Fruit fly (Drosophila melanogaster): Measurements from ENCODE around the gene cyc.

Gene cyc

DNA sequence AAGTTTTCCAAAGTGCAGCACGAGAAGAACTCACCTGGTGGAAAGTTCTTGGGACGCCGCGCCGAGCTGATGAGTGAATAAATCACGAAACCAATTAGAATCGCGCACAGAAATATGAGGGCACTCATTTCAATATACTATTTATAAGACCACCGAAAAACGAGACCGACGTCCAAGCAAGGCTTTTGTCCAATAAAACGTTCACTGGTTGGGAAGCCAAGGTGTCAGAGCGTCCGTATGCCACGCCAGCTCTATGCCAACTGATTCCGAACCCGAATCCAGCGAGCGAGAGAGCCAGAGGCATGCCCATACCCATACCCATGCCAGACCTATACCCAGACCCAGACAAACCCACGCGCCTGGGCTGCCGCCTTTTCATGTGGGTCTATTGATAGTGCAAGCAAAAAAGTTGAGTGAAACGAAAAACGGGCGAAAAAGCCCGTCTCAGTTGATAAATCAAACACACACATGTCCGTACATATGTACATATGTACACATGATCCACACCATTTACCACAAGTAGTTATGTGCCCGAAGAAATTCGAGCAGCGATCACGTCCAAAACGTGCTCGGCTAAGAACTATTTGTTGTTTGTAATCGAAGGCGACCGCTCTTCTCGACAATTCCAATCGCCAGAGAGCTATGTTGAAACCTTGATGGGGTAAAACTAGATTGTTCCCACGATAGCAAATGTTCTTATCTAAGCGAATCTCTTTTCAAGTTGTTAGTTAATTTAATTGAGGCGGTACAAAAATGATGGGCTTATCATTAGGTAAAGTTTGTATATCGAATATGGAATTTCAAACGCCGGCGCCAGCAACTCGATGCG is 2.4 kb downstream of the cyc start, which contains the start of gene Cyp305a1 (continued):
- TF ChIP-seq chinmo (GFP tag; IDR thresholded peaks at IDR 0.05; ENCODE audit: partially characterized antibody) (no peak), CG12659 (GFP tag; optimal IDR thresholded peaks at IDR 0.05) (no peak), fd3F (GFP tag; optimal IDR thresholded peaks at IDR 0.05) (no peak), Dip2 (GFP tag; IDR thresholded peaks at IDR 0.05) (no peak), Mad (GFP tag; optimal IDR thresholded peaks at IDR 0.05) (no peak), Oaz (GFP tag; IDR thresholded peaks at IDR 0.05) (no peak), croc (GFP tag; conservative IDR thresholded peaks at IDR 0.05) (no peak), Lpt (GFP tag; optimal IDR thresholded peaks at IDR 0.05) (no peak), wdn (GFP tag; IDR thresholded peaks at IDR 0.05) (no peak), CG17385 (GFP tag; optimal IDR thresholded peaks at IDR 0.05) (no peak), az2 (GFP tag; optimal IDR thresholded peaks at IDR 0.05) (no peak), ac (GFP tag; optimal IDR thresholded peaks at IDR 0.05) (no peak), ash1 (GFP tag; optimal IDR thresholded peaks at IDR 0.05) (no peak), CG32772 (GFP tag; IDR thresholded peaks at IDR 0.05) (no peak), lilli (GFP tag; optimal IDR thresholded peaks at IDR 0.05) (no peak), CG33213 (GFP tag; optimal IDR thresholded peaks at IDR 0.05) (no peak), CG13894 (tag; optimal IDR thresholded peaks at IDR 0.05) (peak; percentile 82), NC2α (GFP tag; optimal IDR thresholded peaks at IDR 0.05) (no peak), CG2712 (tag; optimal IDR thresholded peaks at IDR 0.05) (no peak), CG12219 (GFP tag; optimal IDR thresholded peaks at IDR 0.05) (no peak), run (tag; optimal IDR thresholded peaks at IDR 0.05) (no peak), CG7928 (GFP tag; optimal IDR thresholded peaks at IDR 0.05) (no peak), CG2129 (GFP tag; IDR thresholded peaks at IDR 0.05; ENCODE audit: partially characterized antibody) (no peak), trem (tag; optimal IDR thresholded peaks at IDR 0.05) (no peak), schlank (tag; optimal IDR thresholded peaks at IDR 0.05) (no peak), ems (GFP tag; optimal IDR thresholded peaks at IDR 0.05) (no peak), row (GFP tag; IDR thresholded peaks at IDR 0.05) (no peak), Scr (GFP tag; IDR thresholded peaks at IDR 0.05; ENCODE audit: partially characterized antibody) (no peak), br (optimal IDR thresholded peaks at IDR 0.05) (no peak), CoRest (tag; optimal IDR thresholded peaks at IDR 0.05) (no peak), CG11247 (GFP tag; IDR thresholded peaks at IDR 0.05) (no peak), CG7786 (GFP tag; optimal IDR thresholded peaks at IDR 0.05) (no peak), BtbVII (GFP tag; optimal IDR thresholded peaks at IDR 0.05) (no peak), Pdp1 (GFP tag; optimal IDR thresholded peaks at IDR 0.05) (no peak), CG32767 (GFP tag; IDR thresholded peaks at IDR 0.05) (no peak), sc (optimal IDR thresholded peaks at IDR 0.05) (no peak), sc (GFP tag; optimal IDR thresholded peaks at IDR 0.05) (no peak), zfh2 (GFP tag; optimal IDR thresholded peaks at IDR 0.05) (no peak), CG3281 (GFP tag; optimal IDR thresholded peaks at IDR 0.05) (peak; percentile 14), CG10959 (GFP tag; IDR thresholded peaks at IDR 0.05) (no peak), CG18599 (GFP tag; optimal IDR thresholded peaks at IDR 0.05) (peak; percentile 64), Fer1 (GFP tag; optimal IDR thresholded peaks at IDR 0.05) (peak; percentile 58), Drgx (GFP tag; IDR thresholded peaks at IDR 0.05) (no peak), pfk (GFP tag; optimal IDR thresholded peaks at IDR 0.05) (peak; percentile 37), slou (GFP tag; optimal IDR thresholded peaks at IDR 0.05) (no peak), pnt (GFP tag; optimal IDR thresholded peaks at IDR 0.05) (no peak), Hmr (GFP tag; optimal IDR thresholded peaks at IDR 0.05) (no peak), CG3065 (GFP tag; optimal IDR thresholded peaks at IDR 0.05) (no peak), CG1832 (GFP tag; optimal IDR thresholded peaks at IDR 0.05) (no peak), C15 (GFP tag; IDR thresholded peaks at IDR 0.05) (no peak), CG11560 (tag; IDR thresholded peaks at IDR 0.05) (no peak)
